Fruit fly (Drosophila melanogaster): ENCODE measurements around the gene tty.
A peak's percentile ranks its signal among the peaks of the same experiment; 100 is the strongest.

tty gene

DNA sequence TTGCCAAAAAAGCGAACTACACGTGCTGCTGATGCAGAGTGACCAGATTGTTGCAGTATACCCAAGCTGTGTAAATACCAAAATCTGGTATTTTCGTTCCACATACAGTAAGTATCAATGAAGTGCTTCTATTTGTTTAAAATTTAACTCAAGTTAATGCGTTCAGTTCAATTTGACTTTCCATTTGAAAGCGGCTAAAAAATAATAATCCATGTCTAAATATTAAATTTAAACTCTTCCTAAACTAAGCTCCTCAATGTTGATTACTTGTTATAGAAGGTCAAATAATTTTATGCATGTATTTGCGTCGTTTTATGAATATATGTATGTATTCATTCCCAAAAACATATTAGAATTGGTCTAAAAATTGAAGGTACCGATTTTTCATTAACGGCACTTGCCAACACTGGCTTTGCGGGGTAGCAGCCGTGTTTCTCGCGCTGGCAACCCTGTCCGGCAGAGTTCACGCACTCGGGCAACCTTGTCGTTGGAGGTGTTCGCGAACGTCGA, 10.4 kb upstream of the tty start, which contains the start of the genes peng and sol (continued):
- TF ChIP-seq CG34422 (GFP tag; IDR thresholded peaks at IDR 0.05) = no peak; the same call in 2 of the 3 replicates
- TF ChIP-seq CG15011 (GFP tag; optimal IDR thresholded peaks at IDR 0.05) = no peak
- no peak for TF ChIP-seq MTF-1 (GFP tag; optimal IDR thresholded peaks at IDR 0.05; ENCODE audit: borderline replicate concordance)
- peak; percentile 73 for TF ChIP-seq CG12104 (GFP tag; optimal IDR thresholded peaks at IDR 0.05)
- no peak for TF ChIP-seq wek (GFP tag; optimal IDR thresholded peaks at IDR 0.05)
- TF ChIP-seq dmrt99B (tag; optimal IDR thresholded peaks at IDR 0.05) = no peak
- TF ChIP-seq B-H2 (GFP tag; optimal IDR thresholded peaks at IDR 0.05) = peak; percentile 51
- TF ChIP-seq shn (GFP tag; optimal IDR thresholded peaks at IDR 0.05) = peak; percentile 71
- TF ChIP-seq da (GFP tag; optimal IDR thresholded peaks at IDR 0.05) = peak; percentile 12
- peak; percentile 69 for TF ChIP-seq CG18476 (GFP tag; optimal IDR thresholded peaks at IDR 0.05)
- TF ChIP-seq Hr51 (GFP tag; optimal IDR thresholded peaks at IDR 0.05) = peak; percentile 16 to 74
- no peak for TF ChIP-seq Ravus (GFP tag; IDR thresholded peaks at IDR 0.05)
- no peak for TF ChIP-seq mld (GFP tag; IDR thresholded peaks at IDR 0.05; ENCODE audit: partially characterized antibody)
- no peak for TF ChIP-seq Hr78 (GFP tag; optimal IDR thresholded peaks at IDR 0.05)
- peak; percentile 36 for TF ChIP-seq CG17328 (GFP tag; IDR thresholded peaks at IDR 0.05)
- TF ChIP-seq CG8388 (GFP tag; optimal IDR thresholded peaks at IDR 0.05) = peak; percentile 61
- TF ChIP-seq ro (GFP tag; IDR thresholded peaks at IDR 0.05) = no peak
- peak; percentile 21 for TF ChIP-seq CG10431 (GFP tag; optimal IDR thresholded peaks at IDR 0.05)
- TF ChIP-seq peb (GFP tag; IDR thresholded peaks at IDR 0.05) = no peak
- peak; percentile 59 for TF ChIP-seq pnt (GFP tag; optimal IDR thresholded peaks at IDR 0.05)
- TF ChIP-seq z (GFP tag; IDR thresholded peaks at IDR 0.05) = no peak
- TF ChIP-seq unc-4 (GFP tag; IDR thresholded peaks at IDR 0.05; ENCODE audit: partially characterized antibody) = no peak
- TF ChIP-seq Ets97D (GFP tag; optimal IDR thresholded peaks at IDR 0.05) = peak; percentile 66
- TF ChIP-seq ara (GFP tag; IDR thresholded peaks at IDR 0.05) = peak; percentile 48; the same call in 1 of the 2 replicates
- TF ChIP-seq CG7928 (GFP tag; optimal IDR thresholded peaks at IDR 0.05) = peak; percentile 38
- TF ChIP-seq Sry-δ (GFP tag; optimal IDR thresholded peaks at IDR 0.05) = peak; percentile 53
- peak; percentile 47 for TF ChIP-seq CG34376 (GFP tag; optimal IDR thresholded peaks at IDR 0.05)
- peak; percentile 53 for TF ChIP-seq CG13123 (GFP tag; optimal IDR thresholded peaks at IDR 0.05)
- TF ChIP-seq CG18262 (tag; optimal IDR thresholded peaks at IDR 0.05) = peak; percentile 71
- peak; percentile 52; the same call in 1 of the 3 replicates for TF ChIP-seq Mrtf (GFP tag; IDR thresholded peaks at IDR 0.05)
- TF ChIP-seq Hsf (GFP tag; optimal IDR thresholded peaks at IDR 0.05) = peak; percentile 88
- peak; percentile 40 for TF ChIP-seq zen (tag; optimal IDR thresholded peaks at IDR 0.05)
- peak; percentile 43; the same call in 1 of the 3 replicates for TF ChIP-seq CG7357 (GFP tag; IDR thresholded peaks at IDR 0.05)
- TF ChIP-seq CG15601 (tag; optimal IDR thresholded peaks at IDR 0.05) = peak; percentile 65
- TF ChIP-seq CG4282 (GFP tag; optimal IDR thresholded peaks at IDR 0.05) = peak; percentile 34
- TF ChIP-seq BEAF-32 (GFP tag; optimal IDR thresholded peaks at IDR 0.05) = peak; percentile 44
- TF ChIP-seq CG34224 (GFP tag; IDR thresholded peaks at IDR 0.05; ENCODE audit: partially characterized antibody) = no peak
- peak; percentile 43 for TF ChIP-seq HLHmδ (GFP tag; optimal IDR thresholded peaks at IDR 0.05)
- TF ChIP-seq chm (GFP tag; IDR thresholded peaks at IDR 0.05) = no peak
- no peak for TF ChIP-seq Dip2 (GFP tag; IDR thresholded peaks at IDR 0.05)
- peak; percentile 62 for TF ChIP-seq CG33557 (GFP tag; optimal IDR thresholded peaks at IDR 0.05)
- TF ChIP-seq CG14860 (GFP tag; IDR thresholded peaks at IDR 0.05; ENCODE audit: partially characterized antibody) = no peak
- no peak for TF ChIP-seq vnd (GFP tag; IDR thresholded peaks at IDR 0.05; ENCODE audit: partially characterized antibody)
- TF ChIP-seq dysf (GFP tag; IDR thresholded peaks at IDR 0.05) = peak; percentile 56; the same call in 2 of the 3 replicates
- peak; percentile 96 for TF ChIP-seq Ets65A (GFP tag)
- TF ChIP-seq aop (GFP tag; IDR thresholded peaks at IDR 0.05) = no peak
- TF ChIP-seq salm (tag; optimal IDR thresholded peaks at IDR 0.05) = no peak
- TF ChIP-seq CG2199 (GFP tag; IDR thresholded peaks at IDR 0.05) = no peak
- peak; percentile 23 for TF ChIP-seq CG32772 (GFP tag; IDR thresholded peaks at IDR 0.05)
- peak; percentile 59 for TF ChIP-seq tin (GFP tag; optimal IDR thresholded peaks at IDR 0.05)
